Fruit fly (Drosophila melanogaster) whole organism, embryonic: Measurements from ENCODE around the gene Vm26Aa.

ENCODE experiments used
- Awh ChIP-seq: fragments of 200-800 bp; sonication (Bioruptor generic); IDR thresholded peaks from 2 replicates; pipeline ENCODE4, ENCODE4 v1.3.6; 2022; ENCODE audit warnings: missing biosample characterization, missing genetic modification characterization
- CG10147 ChIP-seq: fragments of 200-800 bp; sonication (Bioruptor generic); optimal IDR thresholded peaks from 2 replicates; lab custom pipeline; 2019; ENCODE audit warnings: missing biosample characterization, mild to moderate bottlenecking, missing genetic modification characterization, moderate library complexity
- CG10209 ChIP-seq: fragments of 200-800 bp; sonication (Bioruptor generic); optimal IDR thresholded peaks from 3 replicates; lab custom pipeline; 2017; ENCODE audit warnings: missing biosample characterization, mild to moderate bottlenecking, missing genetic modification characterization, missing genetic modification reagents
- CG1024 ChIP-seq: fragments of 200-800 bp; sonication (Bioruptor generic); IDR thresholded peaks from 2 replicates; pipeline ENCODE4 v1.3.6; 2022; ENCODE audit warnings: missing biosample characterization, missing genetic modification characterization
- CG10431 ChIP-seq: fragments of 200-800 bp; sonication (Bioruptor generic); optimal IDR thresholded peaks from 3 replicates; lab custom pipeline; 2018; ENCODE audit warnings: missing biosample characterization, mild to moderate bottlenecking, missing genetic modification characterization
- CG14050 ChIP-seq: fragments of 200-800 bp; sonication (Bioruptor generic); IDR thresholded peaks from 3 replicates; pipeline ENCODE4 v1.3.6; 2022; ENCODE audit warnings: missing biosample characterization, missing genetic modification characterization
- CG15011 ChIP-seq: fragments of 200-800 bp; sonication (Bioruptor generic); optimal IDR thresholded peaks from 3 replicates; lab custom pipeline; 2018; ENCODE audit warnings: missing biosample characterization, mild to moderate bottlenecking, missing genetic modification characterization
- CG15514 ChIP-seq: fragments of 200-800 bp; sonication (Bioruptor generic); optimal IDR thresholded peaks from 3 replicates; lab custom pipeline; 2017; ENCODE audit warnings: missing biosample characterization, missing genetic modification characterization, mild to moderate bottlenecking, moderate library complexity, missing genetic modification reagents
- CG16779 ChIP-seq: fragments of 200-800 bp; sonication (Bioruptor generic); IDR thresholded peaks from 2 replicates; pipeline ENCODE4 v1.3.6; 2022; ENCODE audit warnings: missing biosample characterization, missing genetic modification characterization
- CG17186 ChIP-seq: fragments of 200-800 bp; sonication (Bioruptor generic); optimal IDR thresholded peaks from 3 replicates; lab custom pipeline; 2017; ENCODE audit warnings: missing biosample characterization, missing genetic modification reagents, missing genetic modification characterization
- CG18764 ChIP-seq: fragments of 200-800 bp; sonication (Bioruptor generic); optimal IDR thresholded peaks from 3 replicates; lab custom pipeline; 2016; ENCODE audit warnings: missing biosample characterization, missing genetic modification characterization
- CG3281 ChIP-seq: fragments of 200-800 bp; sonication (Bioruptor generic); optimal IDR thresholded peaks from 3 replicates; lab custom pipeline; 2017; ENCODE audit warnings: missing biosample characterization, mild to moderate bottlenecking, missing genetic modification characterization
- CG3838 ChIP-seq: fragments of 200-800 bp; sonication (Bioruptor generic); optimal IDR thresholded peaks from 3 replicates; lab custom pipeline; 2016; ENCODE audit warnings: missing biosample characterization, missing genetic modification characterization
- CG5245 ChIP-seq: fragments of 200-800 bp; sonication (Bioruptor generic); optimal IDR thresholded peaks from 3 replicates; lab custom pipeline; 2016; ENCODE audit warnings: missing biosample characterization, missing genetic modification characterization
- CG6272 ChIP-seq: fragments of 200-800 bp; sonication (Bioruptor generic); IDR thresholded peaks from 2 replicates; pipeline ENCODE4 v1.3.6; 2022; ENCODE audit warnings: missing biosample characterization, missing genetic modification characterization
- CG7556 ChIP-seq: fragments of 200-800 bp; sonication (Bioruptor generic); optimal IDR thresholded peaks from 2 replicates; lab custom pipeline; 2017; ENCODE audit warnings: missing biosample characterization, mild to moderate bottlenecking, missing genetic modification characterization
- CG7745 ChIP-seq: fragments of 200-800 bp; sonication (Bioruptor generic); optimal IDR thresholded peaks from 2 replicates; lab custom pipeline; 2018; ENCODE audit warnings: missing biosample characterization, mild to moderate bottlenecking, missing genetic modification characterization, moderate library complexity
- CG7839 ChIP-seq: fragments of 200-800 bp; sonication (Bioruptor generic); optimal IDR thresholded peaks from 3 replicates; lab custom pipeline; 2018; ENCODE audit warnings: missing biosample characterization, mild to moderate bottlenecking, missing genetic modification characterization, moderate library complexity
- CG7928 ChIP-seq: fragments of 200-800 bp; sonication (Bioruptor generic); optimal IDR thresholded peaks from 2 replicates; lab custom pipeline; 2017; ENCODE audit warnings: missing biosample characterization, mild to moderate bottlenecking, missing genetic modification characterization
- CG9437 ChIP-seq: fragments of 200-800 bp; sonication (Bioruptor generic); optimal IDR thresholded peaks from 2 replicates; lab custom pipeline; 2018; ENCODE audit warnings: missing biosample characterization, mild to moderate bottlenecking, missing genetic modification characterization
- CG9797 ChIP-seq: fragments of 200-800 bp; sonication (Bioruptor generic); optimal IDR thresholded peaks from 3 replicates; lab custom pipeline; 2018; ENCODE audit warnings: missing biosample characterization, mild to moderate bottlenecking, missing genetic modification characterization
- CG9876 ChIP-seq: fragments of 200-800 bp; sonication (Bioruptor generic); optimal IDR thresholded peaks from 2 replicates; lab custom pipeline; 2016; ENCODE audit warnings: missing biosample characterization, missing genetic modification characterization
- CG9932 ChIP-seq: fragments of 200-800 bp; sonication (Bioruptor generic); IDR thresholded peaks from 2 replicates; pipeline ENCODE4 v1.3.6; 2022; ENCODE audit warnings: missing biosample characterization, missing genetic modification characterization
- CHES-1-like ChIP-seq: fragments of 200-800 bp; sonication (Bioruptor generic); optimal IDR thresholded peaks from 2 replicates; lab custom pipeline; 2016; ENCODE audit warnings: missing biosample characterization, missing genetic modification characterization
- Camta ChIP-seq: fragments of 200-800 bp; sonication (Bioruptor generic); optimal IDR thresholded peaks from 2 replicates; lab custom pipeline; 2016; ENCODE audit warnings: missing biosample characterization, missing genetic modification characterization
- CoRest ChIP-seq: fragments of 200-800 bp; sonication (Bioruptor generic); optimal IDR thresholded peaks from 3 replicates; lab custom pipeline; 2018; ENCODE audit warnings: missing biosample characterization, mild to moderate bottlenecking, missing genetic modification characterization, moderate library complexity
- Dp ChIP-seq: fragments of 200-800 bp; sonication (Bioruptor generic); optimal IDR thresholded peaks from 2 replicates; lab custom pipeline; 2018; ENCODE audit warnings: missing biosample characterization, mild to moderate bottlenecking, missing genetic modification characterization, moderate library complexity
- Gug ChIP-seq: fragments of 200-800 bp; sonication (Bioruptor generic); IDR thresholded peaks from 4 replicates; pipeline ENCODE4 v1.3.6; 2022; ENCODE audit warnings: missing biosample characterization, missing genetic modification characterization
- Lim3 ChIP-seq: fragments of 200-800 bp; sonication (Bioruptor generic); IDR thresholded peaks from 2 replicates; pipeline ENCODE4 v1.3.6; 2022; ENCODE audit warnings: missing biosample characterization, missing genetic modification characterization
- Meics ChIP-seq: fragments of 200-800 bp; sonication (Bioruptor generic); optimal IDR thresholded peaks from 2 replicates; lab custom pipeline; 2017; ENCODE audit warnings: missing biosample characterization, mild to moderate bottlenecking, missing genetic modification characterization
- NK7.1 ChIP-seq: fragments of 200-800 bp; sonication (Bioruptor generic); optimal IDR thresholded peaks from 3 replicates; lab custom pipeline; 2016; ENCODE audit warnings: missing biosample characterization, missing genetic modification characterization
- PHDP ChIP-seq: fragments of 200-800 bp; sonication (Bioruptor generic); optimal IDR thresholded peaks from 3 replicates; lab custom pipeline; 2018; ENCODE audit warnings: missing biosample characterization, mild to moderate bottlenecking, missing genetic modification characterization, moderate library complexity
- Poxn ChIP-seq: fragments of 200-800 bp; sonication (Bioruptor generic); IDR thresholded peaks from 2 replicates; pipeline ENCODE4 v1.3.6; 2022; ENCODE audit warnings: missing biosample characterization, missing genetic modification characterization
- Sry-β ChIP-seq: fragments of 200-800 bp; sonication (Bioruptor generic); optimal IDR thresholded peaks from 2 replicates; lab custom pipeline; 2018; ENCODE audit warnings: missing biosample characterization, mild to moderate bottlenecking, missing genetic modification characterization, moderate library complexity
- YL-1 ChIP-seq: fragments of 200-800 bp; sonication (Bioruptor generic); optimal IDR thresholded peaks from 3 replicates; lab custom pipeline; 2017; ENCODE audit warnings: missing biosample characterization, mild to moderate bottlenecking, missing genetic modification characterization
- ab ChIP-seq: fragments of 200-800 bp; sonication (Bioruptor generic); optimal IDR thresholded peaks from 2 replicates; lab custom pipeline; 2016; ENCODE audit warnings: missing biosample characterization, missing genetic modification characterization
- ase ChIP-seq: fragments of 200-800 bp; sonication (Bioruptor generic); IDR thresholded peaks from 3 replicates; pipeline ENCODE4 v1.3.6; 2022; ENCODE audit warnings: missing biosample characterization, missing genetic modification characterization
- chinmo ChIP-seq: fragments of 200-800 bp; sonication (Bioruptor generic); IDR thresholded peaks from 4 replicates; pipeline ENCODE4 v1.3.6; 2022; ENCODE audit warnings: missing biosample characterization, missing genetic modification characterization; ENCODE audit not compliant: partially characterized antibody
- crc ChIP-seq: fragments of 200-800 bp; sonication (Bioruptor generic); optimal IDR thresholded peaks from 2 replicates; lab custom pipeline; 2016; ENCODE audit warnings: missing biosample characterization, missing genetic modification characterization
- danr ChIP-seq: fragments of 200-800 bp; sonication (Bioruptor generic); IDR thresholded peaks from 2 replicates; pipeline ENCODE4 v1.3.6; 2022; ENCODE audit warnings: missing biosample characterization, missing genetic modification characterization
- dati ChIP-seq: fragments of 200-800 bp; sonication (Bioruptor generic); IDR thresholded peaks from 2 replicates; pipeline ENCODE4 v1.3.6; 2022; ENCODE audit warnings: missing biosample characterization, missing genetic modification characterization
- gcm ChIP-seq: fragments of 200-800 bp; sonication (Bioruptor generic); optimal IDR thresholded peaks from 2 replicates; lab custom pipeline; 2019; ENCODE audit warnings: missing biosample characterization, mild to moderate bottlenecking, missing genetic modification characterization, moderate library complexity
- gfzf ChIP-seq: fragments of 200-800 bp; sonication (Bioruptor generic); optimal IDR thresholded peaks from 2 replicates; lab custom pipeline; 2016; ENCODE audit warnings: missing biosample characterization, mild to moderate bottlenecking, missing genetic modification characterization, moderate library complexity
- gsb ChIP-seq: fragments of 200-800 bp; sonication (Bioruptor generic); IDR thresholded peaks from 2 replicates; pipeline ENCODE4 v1.3.6; 2022; ENCODE audit warnings: missing biosample characterization, missing genetic modification characterization
- gsb-n ChIP-seq: fragments of 200-800 bp; sonication (Bioruptor generic); optimal IDR thresholded peaks from 3 replicates; lab custom pipeline; 2018; ENCODE audit warnings: missing biosample characterization, mild to moderate bottlenecking, missing genetic modification characterization
- jing ChIP-seq: fragments of 200-800 bp; sonication (Bioruptor generic); optimal IDR thresholded peaks from 2 replicates; lab custom pipeline; 2018; ENCODE audit warnings: missing biosample characterization, mild to moderate bottlenecking, missing genetic modification characterization
- peb ChIP-seq: fragments of 200-800 bp; sonication (Bioruptor generic); IDR thresholded peaks from 2 replicates; pipeline ENCODE4 v1.3.6; 2022; ENCODE audit warnings: missing biosample characterization, missing genetic modification characterization
- phol ChIP-seq: fragments of 200-800 bp; sonication (Bioruptor generic); optimal IDR thresholded peaks from 3 replicates; lab custom pipeline; 2018; ENCODE audit warnings: missing biosample characterization, mild to moderate bottlenecking, missing genetic modification characterization, moderate library complexity
- prd ChIP-seq, 3 experiments: fragments of >200 bp in 2 of 3; fragments of 200-800 bp in 1 of 3; sonication (Bioruptor generic) in 1 of 3; optimal IDR thresholded peaks in 2 of 3; IDR thresholded peaks in 1 of 3; 2 replicates in 2 of 3; 3 replicates in 1 of 3; pipeline versions ENCODE4 v1.3.6 to Lab custom; 2017 to 2022; ENCODE audit warnings: missing biosample characterization in 1 of 3, missing genetic modification characterization in 1 of 3
- sqz ChIP-seq: fragments of 200-800 bp; sonication (Bioruptor generic); optimal IDR thresholded peaks from 3 replicates; lab custom pipeline; 2018; ENCODE audit warnings: missing biosample characterization, mild to moderate bottlenecking, missing genetic modification characterization
- unc-4 ChIP-seq: fragments of 200-800 bp; sonication (Bioruptor generic); IDR thresholded peaks from 2 replicates; pipeline ENCODE4 v1.3.6; 2022; ENCODE audit warnings: missing biosample characterization, missing genetic modification characterization; ENCODE audit not compliant: partially characterized antibody

Vm26Aa gene

dm6 chr2L:6000065-6000464, 39.9 kb upstream of the Vm26Aa start, which contains the start of gene Tsp26A (continued):
- TF ChIP-seq CG10147 (GFP tag; lab: Kevin White, UChicago) (no peak), CG15514 (GFP tag; lab: Kevin White, UChicago) (no peak), CG1024 (GFP tag; lab: Robert Waterston, UW) (no peak), CG9932 (no peak), CG16779 (GFP tag; lab: Robert Waterston, UW) (no peak), peb (GFP tag; lab: Robert Waterston, UW) (no peak), CG6272 (GFP tag; lab: Robert Waterston, UW) (no peak), NK7.1 (GFP tag; lab: Kevin White, UChicago) (no peak), gcm (no peak), CG5245 (GFP tag; lab: Kevin White, UChicago) (no peak), PHDP (no peak), Lim3 (GFP tag; lab: Robert Waterston, UW) (no peak), unc-4 (GFP tag; lab: Robert Waterston, UW) (no peak), CG18764 (GFP tag; lab: Kevin White, UChicago) (no peak), CG9797 (GFP tag; lab: Kevin White, UChicago) (peak; percentile 40), CG3281 (GFP tag; lab: Kevin White, UChicago) (no peak), danr (GFP tag; lab: Robert Waterston, UW) (no peak), prd (optimal IDR thresholded peaks at IDR 0.05; lab: Kevin White, UChicago) (no peak), prd (GFP tag; IDR thresholded peaks at IDR 0.05; lab: Robert Waterston, UW) (no peak), CG7928 (GFP tag; lab: Kevin White, UChicago) (no peak), dati (no peak), CG7745 (no peak), CG9876 (GFP tag; lab: Kevin White, UChicago) (no peak), Dp (GFP tag; lab: Kevin White, UChicago) (peak; percentile 47), CG3838 (no peak), Gug (GFP tag; lab: Robert Waterston, UW) (no peak), sqz (GFP tag; lab: Kevin White, UChicago) (no peak), Sry-β (GFP tag; lab: Kevin White, UChicago) (no peak), CG17186 (no peak), phol (tag; lab: Kevin White, UChicago) (peak; percentile 93), CHES-1-like (no peak), YL-1 (GFP tag; lab: Kevin White, UChicago) (no peak), crc (GFP tag; lab: Kevin White, UChicago) (no peak), gsb (GFP tag; lab: Robert Waterston, UW) (no peak), ase (GFP tag; lab: Robert Waterston, UW) (no peak), Camta (no peak), Meics (no peak), CG14050 (GFP tag; lab: Robert Waterston, UW) (no peak), ab (GFP tag; lab: Kevin White, UChicago) (no peak), Awh (no peak), gsb-n (no peak), jing (GFP tag; lab: Kevin White, UChicago) (no peak), CG7556 (GFP tag; lab: Kevin White, UChicago) (no peak), CG9437 (GFP tag; lab: Kevin White, UChicago) (peak; percentile 81), CoRest (tag; lab: Kevin White, UChicago) (peak; percentile 15), CG7839 (tag; lab: Kevin White, UChicago) (no peak), chinmo (GFP tag; lab: Robert Waterston, UW) (0 out of 4 replicates have a peak, but pooled peaks have one; percentile 52), CG10431 (GFP tag; lab: Kevin White, UChicago) (no peak), gfzf (GFP tag; lab: Kevin White, UChicago) (peak; percentile 67), CG15011 (GFP tag; lab: Kevin White, UChicago) (no peak), Poxn (GFP tag; lab: Robert Waterston, UW) (no peak), CG10209 (GFP tag; lab: Kevin White, UChicago) (no peak)
